Worm (Caenorhabditis elegans) whole organism, early embryonic: ENCODE measurements around the gene F45B8.5.

Experiments used
- ceh-13 ChIP-seq: fragments of 200-800 bp; sonication (Bioruptor generic); optimal IDR thresholded peaks from 2 replicates; lab custom pipeline; 2018; ENCODE audit warnings: mild to moderate bottlenecking, missing genetic modification characterization, missing compliant biosample characterization
- hnd-1 ChIP-seq: sonication (generic microtip); optimal IDR thresholded peaks from 2 replicates; lab custom pipeline; 2016; ENCODE audit warnings: missing genetic modification characterization, missing compliant biosample characterization
- tbx-37 ChIP-seq: fragments of 200-800 bp; sonication (Bioruptor generic); conservative IDR thresholded peaks from 2 replicates; pipeline ENCODE4 v1.3.6; 2022; ENCODE audit warnings: missing genetic modification reagents, missing genetic modification characterization, missing compliant biosample characterization

ce11 chrX:14978756-14979155, 12.9 kb downstream of the F45B8.5 start:
- TF ChIP-seq ceh-13 (no peak), hnd-1 (tag; lab: Kevin White, UChicago) (no peak), tbx-37 (GFP tag; lab: Robert Waterston, UW) (no peak)
